Fruit fly (Drosophila melanogaster): ENCODE measurements around the gene Pus1.

The Pus1 gene

dm6 chr3R:20563830-20564421 lies 28.5 kb downstream of the Pus1 start, which contains the start of gene CG10877:
Gene CG10877, minus strand, starts transcription at chr3R:20564067.
- peak; percentile 36 for TF ChIP-seq Deaf1 (tag; optimal IDR thresholded peaks at IDR 0.05)
- no peak for TF ChIP-seq emc (GFP tag; optimal IDR thresholded peaks at IDR 0.05)
- TF ChIP-seq odd (GFP tag; optimal IDR thresholded peaks at IDR 0.05) = peak; percentile 22
- no peak for TF ChIP-seq CG8924 (tag; optimal IDR thresholded peaks at IDR 0.05)
- TF ChIP-seq H15 (GFP tag; IDR thresholded peaks at IDR 0.05) = no peak
- no peak for TF ChIP-seq Lpt (GFP tag; optimal IDR thresholded peaks at IDR 0.05)
- TF ChIP-seq CG1529 (GFP tag; optimal IDR thresholded peaks at IDR 0.05) = no peak
- no peak for TF ChIP-seq hth (optimal IDR thresholded peaks at IDR 0.05)
- no peak for TF ChIP-seq CG12155 (GFP tag; optimal IDR thresholded peaks at IDR 0.05)
- no peak for TF ChIP-seq Bteb2 (GFP tag; optimal IDR thresholded peaks at IDR 0.05)
- TF ChIP-seq Gug (GFP tag; IDR thresholded peaks at IDR 0.05) = no peak
- no peak for TF ChIP-seq HmgD (GFP tag; optimal IDR thresholded peaks at IDR 0.05)
- TF ChIP-seq NFAT (GFP tag; IDR thresholded peaks at IDR 0.05) = peak; percentile 33; the same call in 1 of the 2 replicates
- no peak for TF ChIP-seq ato (GFP tag; IDR thresholded peaks at IDR 0.05; ENCODE audit: partially characterized antibody)
- TF ChIP-seq sug (tag; optimal IDR thresholded peaks at IDR 0.05) = peak; percentile 64
- no peak for TF ChIP-seq CG18764 (GFP tag; optimal IDR thresholded peaks at IDR 0.05)
- no peak for TF ChIP-seq danr (GFP tag; IDR thresholded peaks at IDR 0.05)
- peak in 1 of 2 experiments; percentile 36 for TF ChIP-seq Hr78 (GFP tag; optimal IDR thresholded peaks at IDR 0.05)
- TF ChIP-seq Scr (GFP tag; IDR thresholded peaks at IDR 0.05; ENCODE audit: partially characterized antibody) = no peak
- TF ChIP-seq chinmo (GFP tag; IDR thresholded peaks at IDR 0.05; ENCODE audit: partially characterized antibody) = 0 out of 4 replicates have a peak, but pooled peaks have one; percentile 36
- TF ChIP-seq CG3995 (GFP tag; optimal IDR thresholded peaks at IDR 0.05) = no peak
- no peak for TF ChIP-seq Mes4 (GFP tag; optimal IDR thresholded peaks at IDR 0.05)
- TF ChIP-seq CG5180 (GFP tag; optimal IDR thresholded peaks at IDR 0.05) = peak; percentile 5
- TF ChIP-seq Med (GFP tag) = peak; percentile 72
- no peak for TF ChIP-seq CG4328 (GFP tag; optimal IDR thresholded peaks at IDR 0.05)
- peak; percentile 34 to 53 for TF ChIP-seq Trl (optimal IDR thresholded peaks at IDR 0.05)
- no peak for TF ChIP-seq Trl (GFP tag; optimal IDR thresholded peaks at IDR 0.05)
- TF ChIP-seq gcm2 (GFP tag; optimal IDR thresholded peaks at IDR 0.05) = no peak
- peak; percentile 43 for TF ChIP-seq CG10543 (GFP tag; optimal IDR thresholded peaks at IDR 0.05)
- TF ChIP-seq CG4404 (GFP tag; IDR thresholded peaks at IDR 0.05) = no peak
- TF ChIP-seq NC2β (GFP tag; optimal IDR thresholded peaks at IDR 0.05) = no peak
- peak; percentile 18 for TF ChIP-seq sens (GFP tag)
- no peak for TF ChIP-seq CG13624 (GFP tag; optimal IDR thresholded peaks at IDR 0.05)
- peak; percentile 34 for TF ChIP-seq lab (GFP tag; optimal IDR thresholded peaks at IDR 0.05)
- TF ChIP-seq gro (GFP tag; optimal IDR thresholded peaks at IDR 0.05) = no peak
- TF ChIP-seq CG12299 (tag; optimal IDR thresholded peaks at IDR 0.05) = no peak
- no peak for TF ChIP-seq CG9609 (GFP tag; optimal IDR thresholded peaks at IDR 0.05)
- no peak for TF ChIP-seq ttk (GFP tag; IDR thresholded peaks at IDR 0.05)
- no peak for TF ChIP-seq CG43689 (GFP tag; IDR thresholded peaks at IDR 0.05)
- no peak for TF ChIP-seq sd (tag; optimal IDR thresholded peaks at IDR 0.05)
- no peak for TF ChIP-seq CG30403 (GFP tag; optimal IDR thresholded peaks at IDR 0.05)
- no peak for TF ChIP-seq nmo (GFP tag; optimal IDR thresholded peaks at IDR 0.05)
- TF ChIP-seq Pdp1 (GFP tag; optimal IDR thresholded peaks at IDR 0.05) = no peak
- TF ChIP-seq CG17829 (tag; optimal IDR thresholded peaks at IDR 0.05) = no peak
- TF ChIP-seq HmgZ (tag; optimal IDR thresholded peaks at IDR 0.05) = peak; percentile 33
- no peak for TF ChIP-seq kay (GFP tag; optimal IDR thresholded peaks at IDR 0.05)
- no peak for TF ChIP-seq CG3726 (GFP tag; IDR thresholded peaks at IDR 0.05)
- peak; percentile 58 for TF ChIP-seq exex (tag; optimal IDR thresholded peaks at IDR 0.05)
- 0 out of 3 replicates have a peak, but pooled peaks have one; percentile 7 for TF ChIP-seq ci (GFP tag; IDR thresholded peaks at IDR 0.05)
- TF ChIP-seq CG10959 (GFP tag; IDR thresholded peaks at IDR 0.05) = no peak
- no peak for TF ChIP-seq pan (optimal IDR thresholded peaks at IDR 0.05)
- no peak for TF ChIP-seq pan (GFP tag; optimal IDR thresholded peaks at IDR 0.05 in 1 of 2, IDR thresholded peaks at IDR 0.05 in 1 of 2)

All from whole organism, embryonic.